Fruit fly (Drosophila melanogaster): ENCODE measurements around the gene Pdk1.

- TF ChIP-seq psq (optimal IDR thresholded peaks at IDR 0.05) (no peak), Dll (optimal IDR thresholded peaks at IDR 0.05) (no peak), CG8478 (optimal IDR thresholded peaks at IDR 0.05) (no peak), usp (GFP tag; optimal IDR thresholded peaks at IDR 0.05) (no peak)
Observed at dm6 chr3L:137596-138169, 8.4 kb downstream of the Pdk1 start.

All from whole organism.